In genomic region chr3L:9335711-9336110, dm6 we compare ENCODE assay signal across 6 fruit fly cellular contexts.
A peak's percentile ranks its signal among the peaks of the same experiment; 100 is the strongest.
TF ChIP-seq lines count a peak whose summit lies in the region.

No protein-coding gene starts in this region.

- no peak for TF ChIP-seq CTCF in whole organism, embryonic (GFP tag; optimal IDR thresholded peaks at IDR 0.05; lab: Kevin White, UChicago)

TF ChIP-seq in whole organism, 6 proteins besides CTCF, POLR2A, EP300 and RAD21:
- TF ChIP-seq EcR (GFP tag; optimal IDR thresholded peaks at IDR 0.05; lab: Kevin White, UChicago) (peak in 1 of 2 experiments; percentile 34), psq (optimal IDR thresholded peaks at IDR 0.05; lab: Kevin White, UChicago) (no peak), pan (optimal IDR thresholded peaks at IDR 0.05; lab: Kevin White, UChicago) (no peak), usp (GFP tag; optimal IDR thresholded peaks at IDR 0.05; lab: Kevin White, UChicago) (no peak), Dll (optimal IDR thresholded peaks at IDR 0.05; lab: Kevin White, UChicago) (peak; percentile 47)

TF ChIP-seq in whole organism, adult, 20 proteins besides CTCF, POLR2A, EP300 and RAD21 (continues in another document):
- TF ChIP-seq CG14711 (tag; optimal IDR thresholded peaks at IDR 0.05; lab: Kevin White, UChicago) (no peak), Crg-1 (GFP tag; optimal IDR thresholded peaks at IDR 0.05; lab: Kevin White, UChicago) (no peak), CG11617 (GFP tag; optimal IDR thresholded peaks at IDR 0.05; lab: Kevin White, UChicago) (peak; percentile 5), tj (GFP tag; optimal IDR thresholded peaks at IDR 0.05; lab: Kevin White, UChicago) (peak; percentile 7), bab1 (GFP tag; optimal IDR thresholded peaks at IDR 0.05; lab: Kevin White, UChicago) (no peak), kay (GFP tag; lab: Kevin White, UChicago; ENCODE audit: borderline replicate concordance) (peak; percentile 85), CG7045 (GFP tag; optimal IDR thresholded peaks at IDR 0.05; lab: Kevin White, UChicago) (peak; percentile 32), Hr96 (GFP tag; optimal IDR thresholded peaks at IDR 0.05; lab: Kevin White, UChicago) (no peak), CG1620 (GFP tag; optimal IDR thresholded peaks at IDR 0.05; lab: Kevin White, UChicago) (no peak), cic (GFP tag; optimal IDR thresholded peaks at IDR 0.05; lab: Kevin White, UChicago) (peak; percentile 98), pad (GFP tag; optimal IDR thresholded peaks at IDR 0.05; lab: Kevin White, UChicago) (peak; percentile 59), Mnt (GFP tag; optimal IDR thresholded peaks at IDR 0.05; lab: Kevin White, UChicago) (peak; percentile 11), CG33017 (tag; optimal IDR thresholded peaks at IDR 0.05; lab: Kevin White, UChicago) (peak; percentile 38), CG12768 (GFP tag; optimal IDR thresholded peaks at IDR 0.05; lab: Kevin White, UChicago) (peak; percentile 90), toe (GFP tag; optimal IDR thresholded peaks at IDR 0.05; lab: Kevin White, UChicago) (no peak), ovo (GFP tag; optimal IDR thresholded peaks at IDR 0.05; lab: Kevin White, UChicago) (peak; percentile 41), cnc (optimal IDR thresholded peaks at IDR 0.05; lab: Kevin White, UChicago) (peak in 1 of 2 experiments; percentile 52)

TF ChIP-seq in whole organism, embryonic, 481 proteins besides CTCF, POLR2A, EP300 and RAD21 (continues in another document):
- TF ChIP-seq dmrt99B (tag; optimal IDR thresholded peaks at IDR 0.05; lab: Kevin White, UChicago), result no peak
- peak; percentile 9 for TF ChIP-seq CG3281 (GFP tag; optimal IDR thresholded peaks at IDR 0.05; lab: Kevin White, UChicago)
- TF ChIP-seq CG10543 (GFP tag; optimal IDR thresholded peaks at IDR 0.05; lab: Kevin White, UChicago), result peak; percentile 24
- TF ChIP-seq Dll (GFP tag; IDR thresholded peaks at IDR 0.05; lab: Robert Waterston, UW; ENCODE audit: partially characterized antibody), result no peak
- TF ChIP-seq pum (GFP tag; optimal IDR thresholded peaks at IDR 0.05; lab: Kevin White, UChicago), result no peak
- no peak for TF ChIP-seq hth (optimal IDR thresholded peaks at IDR 0.05; lab: Kevin White, UChicago)
- no peak for TF ChIP-seq tna (GFP tag; IDR thresholded peaks at IDR 0.05; lab: Robert Waterston, UW; ENCODE audit: partially characterized antibody)
- no peak for TF ChIP-seq MTF-1 (GFP tag; optimal IDR thresholded peaks at IDR 0.05; lab: Kevin White, UChicago; ENCODE audit: borderline replicate concordance)
- TF ChIP-seq tgo (GFP tag; IDR thresholded peaks at IDR 0.05; lab: Robert Waterston, UW), result peak; percentile 41; the same call in 1 of the 3 replicates
- TF ChIP-seq Oaz (GFP tag; IDR thresholded peaks at IDR 0.05; lab: Robert Waterston, UW), result no peak
- TF ChIP-seq CG13296 (GFP tag; optimal IDR thresholded peaks at IDR 0.05; lab: Kevin White, UChicago), result no peak
- TF ChIP-seq CG9817 (tag; optimal IDR thresholded peaks at IDR 0.05; lab: Kevin White, UChicago), result no peak
- no peak for TF ChIP-seq CG7556 (GFP tag; optimal IDR thresholded peaks at IDR 0.05; lab: Kevin White, UChicago)
- TF ChIP-seq CG2875 (GFP tag; optimal IDR thresholded peaks at IDR 0.05; lab: Kevin White, UChicago), result no peak
- TF ChIP-seq lab (GFP tag; optimal IDR thresholded peaks at IDR 0.05; lab: Kevin White, UChicago), result peak; percentile 64
- peak; percentile 33; the same call in 2 of the 3 replicates for TF ChIP-seq HLH4C (GFP tag; IDR thresholded peaks at IDR 0.05; lab: Robert Waterston, UW; ENCODE audit: partially characterized antibody)
- no peak for TF ChIP-seq NC2β (GFP tag; optimal IDR thresholded peaks at IDR 0.05; lab: Kevin White, UChicago)

TF ChIP-seq in whole organism, prepupa, 60 proteins besides CTCF, POLR2A, EP300 and RAD21 (continues in another document):
- TF ChIP-seq esn (GFP tag; optimal IDR thresholded peaks at IDR 0.05; lab: Kevin White, UChicago), result no peak
- TF ChIP-seq Hr38 (GFP tag; optimal IDR thresholded peaks at IDR 0.05; lab: Kevin White, UChicago), result no peak
- TF ChIP-seq CG6276 (GFP tag; optimal IDR thresholded peaks at IDR 0.05; lab: Kevin White, UChicago), result peak; percentile 28
- TF ChIP-seq CG11294 (GFP tag; IDR thresholded peaks at IDR 0.05; lab: Robert Waterston, UW), result no peak
- peak; percentile 29 for TF ChIP-seq CG6808 (GFP tag; optimal IDR thresholded peaks at IDR 0.05; lab: Kevin White, UChicago)
- TF ChIP-seq CG15336 (GFP tag; IDR thresholded peaks at IDR 0.05; lab: Robert Waterston, UW), result no peak
- TF ChIP-seq CG16779 (tag; optimal IDR thresholded peaks at IDR 0.05; lab: Kevin White, UChicago), result peak; percentile 68
- no peak for TF ChIP-seq Sox15 (GFP tag; optimal IDR thresholded peaks at IDR 0.05; lab: Kevin White, UChicago)
- no peak for TF ChIP-seq CG10631 (GFP tag; optimal IDR thresholded peaks at IDR 0.05; lab: Kevin White, UChicago)
- TF ChIP-seq Ets96B (tag; optimal IDR thresholded peaks at IDR 0.05; lab: Kevin White, UChicago), result no peak
- peak; percentile 79; the same call in 2 of the 3 replicates for TF ChIP-seq CG6163 (GFP tag; IDR thresholded peaks at IDR 0.05; lab: Robert Waterston, UW)
- TF ChIP-seq Lpt (GFP tag; optimal IDR thresholded peaks at IDR 0.05; lab: Kevin White, UChicago), result peak; percentile 64
- no peak for TF ChIP-seq salr (GFP tag; optimal IDR thresholded peaks at IDR 0.05; lab: Kevin White, UChicago)
- TF ChIP-seq CG9139 (GFP tag; optimal IDR thresholded peaks at IDR 0.05; lab: Kevin White, UChicago), result peak; percentile 42
- no peak for TF ChIP-seq topi (GFP tag; optimal IDR thresholded peaks at IDR 0.05; lab: Kevin White, UChicago)
- no peak for TF ChIP-seq Eip93F (GFP tag; optimal IDR thresholded peaks at IDR 0.05; lab: Kevin White, UChicago)
- TF ChIP-seq CG8319 (GFP tag; optimal IDR thresholded peaks at IDR 0.05; lab: Kevin White, UChicago), result no peak
- TF ChIP-seq eg (GFP tag; IDR thresholded peaks at IDR 0.05; lab: Robert Waterston, UW), result peak; percentile 42; the same call in 1 of the 3 replicates
- TF ChIP-seq Sox14 (GFP tag; optimal IDR thresholded peaks at IDR 0.05; lab: Kevin White, UChicago), result peak; percentile 34

TF ChIP-seq in whole organism, pupa, 21 proteins besides CTCF, POLR2A, EP300 and RAD21:
- TF ChIP-seq CG12605 (GFP tag; IDR thresholded peaks at IDR 0.05; lab: Robert Waterston, UW), result peak; percentile 59
- TF ChIP-seq CG8159 (tag; optimal IDR thresholded peaks at IDR 0.05; lab: Kevin White, UChicago), result peak; percentile 24
- TF ChIP-seq CG32121 (GFP tag; IDR thresholded peaks at IDR 0.05; lab: Robert Waterston, UW), result peak; percentile 23; the same call in 1 of the 2 replicates
- no peak for TF ChIP-seq CG10348 (GFP tag; IDR thresholded peaks at IDR 0.05; lab: Robert Waterston, UW)
- peak; percentile 43 for TF ChIP-seq CG13204 (GFP tag; optimal IDR thresholded peaks at IDR 0.05; lab: Kevin White, UChicago)
- TF ChIP-seq CG14655 (GFP tag; optimal IDR thresholded peaks at IDR 0.05; lab: Kevin White, UChicago), result peak; percentile 1
- peak; percentile 77 for TF ChIP-seq EcR (GFP tag; optimal IDR thresholded peaks at IDR 0.05; lab: Kevin White, UChicago)
- no peak for TF ChIP-seq CG4496 (GFP tag; IDR thresholded peaks at IDR 0.05; lab: Robert Waterston, UW)
- TF ChIP-seq CG8301 (tag; optimal IDR thresholded peaks at IDR 0.05; lab: Kevin White, UChicago), result no peak
- TF ChIP-seq fd96Ca (GFP tag; IDR thresholded peaks at IDR 0.05; lab: Robert Waterston, UW), result 0 out of 3 replicates have a peak, but pooled peaks have one; percentile 14
- peak; percentile 10 for TF ChIP-seq gl (tag; optimal IDR thresholded peaks at IDR 0.05; lab: Kevin White, UChicago)
- TF ChIP-seq D1 (tag; optimal IDR thresholded peaks at IDR 0.05; lab: Kevin White, UChicago), result no peak
- TF ChIP-seq CG34367 (tag; optimal IDR thresholded peaks at IDR 0.05; lab: Kevin White, UChicago), result no peak
- no peak for TF ChIP-seq Pif1A (GFP tag; optimal IDR thresholded peaks at IDR 0.05; lab: Kevin White, UChicago)

TF ChIP-seq in whole organism, wandering third instar larva, 38 proteins besides CTCF, POLR2A, EP300 and RAD21:
- TF ChIP-seq dmrt93B (GFP tag; optimal IDR thresholded peaks at IDR 0.05; lab: Kevin White, UChicago) (peak; percentile 4), Rel (GFP tag; optimal IDR thresholded peaks at IDR 0.05; lab: Kevin White, UChicago) (no peak), Rel (tag; optimal IDR thresholded peaks at IDR 0.05; lab: Kevin White, UChicago) (peak; percentile 91), CG32264 (GFP tag; optimal IDR thresholded peaks at IDR 0.05; lab: Kevin White, UChicago) (no peak), foxo (GFP tag; optimal IDR thresholded peaks at IDR 0.05; lab: Kevin White, UChicago) (peak in 1 of 2 experiments; percentile 14), OdsH (GFP tag; optimal IDR thresholded peaks at IDR 0.05; lab: Kevin White, UChicago) (peak; percentile 11), Jra (GFP tag; optimal IDR thresholded peaks at IDR 0.05; lab: Kevin White, UChicago) (no peak), psq (GFP tag; optimal IDR thresholded peaks at IDR 0.05; lab: Kevin White, UChicago) (peak; percentile 73), h (GFP tag; optimal IDR thresholded peaks at IDR 0.05; lab: Kevin White, UChicago) (peak; percentile 33), rgr (GFP tag; optimal IDR thresholded peaks at IDR 0.05; lab: Kevin White, UChicago) (peak; percentile 13), dl (GFP tag; optimal IDR thresholded peaks at IDR 0.05; lab: Kevin White, UChicago; ENCODE audit: insufficient read depth in 1 of 2, partially characterized antibody in 2 of 2) (peak in 1 of 2 experiments; percentile 0), Sp1 (GFP tag; optimal IDR thresholded peaks at IDR 0.05; lab: Kevin White, UChicago) (peak; percentile 4)
